Worm (Caenorhabditis elegans) whole organism, L2 larva: ENCODE measurements around the gene semo-1.
A peak's percentile ranks its signal among the peaks of the same experiment; 100 is the strongest.

ENCODE experiments used
- C34F6.9 ChIP-seq: fragments of 150-350 bp; optimal IDR thresholded peaks from 2 replicates; lab custom pipeline; 2014; ENCODE audit warnings: missing biosample characterization, missing genetic modification characterization
- F13H6.1 ChIP-seq: sonication (generic microtip); optimal IDR thresholded peaks from 2 replicates; lab custom pipeline; 2016; ENCODE audit warnings: missing genetic modification characterization, missing compliant biosample characterization
- R02D3.7 ChIP-seq: fragments of 150-350 bp; optimal IDR thresholded peaks from 2 replicates; lab custom pipeline; 2014; ENCODE audit warnings: missing biosample characterization, missing genetic modification characterization
- Y55F3AM.14 ChIP-seq: fragments of 200-800 bp; sonication (Bioruptor generic); optimal IDR thresholded peaks from 2 replicates; lab custom pipeline; 2018; ENCODE audit warnings: mild to moderate bottlenecking, missing genetic modification characterization, missing compliant biosample characterization
- alr-1 ChIP-seq: fragments of 150-350 bp; optimal IDR thresholded peaks from 2 replicates; lab custom pipeline; 2014; ENCODE audit warnings: missing biosample characterization, missing genetic modification characterization
- aly-2 ChIP-seq: fragments of 150-350 bp; optimal IDR thresholded peaks from 2 replicates; lab custom pipeline; 2014; ENCODE audit warnings: missing biosample characterization, missing genetic modification characterization
- blmp-1 ChIP-seq: sonication (generic microtip); optimal IDR thresholded peaks from 2 replicates; lab custom pipeline; 2017; ENCODE audit warnings: missing genetic modification characterization, mild to moderate bottlenecking, missing compliant biosample characterization, antibody characterized with exemption, moderate library complexity; ENCODE audit not compliant: insufficient read depth
- crh-2 ChIP-seq: sonication (generic microtip); optimal IDR thresholded peaks from 2 replicates; lab custom pipeline; 2017; ENCODE audit warnings: missing biosample characterization, missing genetic modification characterization
- egl-27 ChIP-seq: sonication (generic microtip); optimal IDR thresholded peaks from 3 replicates; lab custom pipeline; 2017; ENCODE audit warnings: missing biosample characterization, missing genetic modification reagents, missing genetic modification characterization
- elt-1 ChIP-seq: fragments of 150-350 bp; optimal IDR thresholded peaks from 2 replicates; lab custom pipeline; 2014; ENCODE audit warnings: missing biosample characterization, missing genetic modification characterization
- fos-1 ChIP-seq: fragments of 150-350 bp; optimal IDR thresholded peaks from 2 replicates; lab custom pipeline; 2014; ENCODE audit warnings: missing biosample characterization, missing genetic modification characterization
- gmeb-1 ChIP-seq: fragments of 150-350 bp; optimal IDR thresholded peaks from 2 replicates; lab custom pipeline; 2014; ENCODE audit warnings: missing biosample characterization, missing genetic modification characterization
- lin-11 ChIP-seq: fragments of 150-350 bp; sonication (generic microtip); optimal IDR thresholded peaks from 2 replicates; lab custom pipeline; 2014; ENCODE audit warnings: missing biosample characterization, missing genetic modification characterization, inconsistent platforms, mixed read lengths
- lin-13 ChIP-seq: fragments of 150-350 bp; optimal IDR thresholded peaks from 2 replicates; lab custom pipeline; 2014; ENCODE audit warnings: missing biosample characterization, missing genetic modification reagents, missing genetic modification characterization
- lin-39 ChIP-seq: fragments of 150-350 bp; optimal IDR thresholded peaks from 2 replicates; lab custom pipeline; 2014; ENCODE audit warnings: missing biosample characterization, missing genetic modification reagents, missing genetic modification characterization
- mab-5 ChIP-seq: fragments of 150-350 bp; optimal IDR thresholded peaks from 2 replicates; lab custom pipeline; 2014; ENCODE audit warnings: missing biosample characterization, missing genetic modification characterization
- mbf-1 ChIP-seq: sonication (generic microtip); optimal IDR thresholded peaks from 2 replicates; lab custom pipeline; 2017; ENCODE audit warnings: missing biosample characterization, missing genetic modification characterization
- nhr-10 ChIP-seq: sonication (generic microtip); optimal IDR thresholded peaks from 2 replicates; lab custom pipeline; 2017; ENCODE audit warnings: missing biosample characterization, missing genetic modification characterization
- nhr-11 ChIP-seq: fragments of 150-350 bp; optimal IDR thresholded peaks from 2 replicates; lab custom pipeline; 2014; ENCODE audit warnings: missing biosample characterization, missing genetic modification characterization
- nhr-12 ChIP-seq: fragments of 150-350 bp; optimal IDR thresholded peaks from 2 replicates; lab custom pipeline; 2014; ENCODE audit warnings: missing biosample characterization, missing genetic modification characterization
- nhr-129 ChIP-seq: fragments of 150-350 bp; optimal IDR thresholded peaks from 2 replicates; lab custom pipeline; 2014; ENCODE audit warnings: missing biosample characterization, missing genetic modification characterization
- nhr-21 ChIP-seq: fragments of 150-350 bp; optimal IDR thresholded peaks from 2 replicates; lab custom pipeline; 2014; ENCODE audit warnings: missing biosample characterization, missing genetic modification characterization
- nhr-23 ChIP-seq: fragments of 150-350 bp; optimal IDR thresholded peaks from 2 replicates; lab custom pipeline; 2014; ENCODE audit warnings: missing biosample characterization, missing genetic modification reagents, missing genetic modification characterization
- nhr-237 ChIP-seq: fragments of 150-350 bp; optimal IDR thresholded peaks from 2 replicates; lab custom pipeline; 2014; ENCODE audit warnings: missing biosample characterization, missing genetic modification characterization
- nhr-25 ChIP-seq: fragments of 150-350 bp; sonication (generic microtip); optimal IDR thresholded peaks from 3 replicates; lab custom pipeline; 2014; ENCODE audit warnings: missing biosample characterization, missing genetic modification characterization
- nhr-77 ChIP-seq: fragments of 150-350 bp; optimal IDR thresholded peaks from 2 replicates; lab custom pipeline; 2014; ENCODE audit warnings: missing biosample characterization, missing genetic modification characterization
- peb-1 ChIP-seq: fragments of 150-350 bp; optimal IDR thresholded peaks from 2 replicates; lab custom pipeline; 2014; ENCODE audit warnings: missing biosample characterization, missing genetic modification characterization
- sem-4 ChIP-seq: fragments of 150-350 bp; optimal IDR thresholded peaks from 2 replicates; lab custom pipeline; 2014; ENCODE audit warnings: missing biosample characterization, missing genetic modification reagents, missing genetic modification characterization
- skn-1 ChIP-seq: sonication (generic microtip); optimal IDR thresholded peaks from 2 replicates; lab custom pipeline; 2017; ENCODE audit warnings: missing biosample characterization, missing genetic modification characterization
- sma-3 ChIP-seq: sonication (generic microtip); optimal IDR thresholded peaks from 2 replicates; lab custom pipeline; 2016; ENCODE audit warnings: missing genetic modification reagents, missing genetic modification characterization, missing compliant biosample characterization
- snpc-4 ChIP-seq: fragments of 150-350 bp; optimal IDR thresholded peaks from 2 replicates; lab custom pipeline; 2014; ENCODE audit warnings: missing biosample characterization, missing genetic modification characterization
- unc-39 ChIP-seq: fragments of 150-350 bp; optimal IDR thresholded peaks from 2 replicates; lab custom pipeline; 2014; ENCODE audit warnings: missing biosample characterization, missing genetic modification characterization
- unc-55 ChIP-seq: fragments of 150-350 bp; sonication (generic microtip); optimal IDR thresholded peaks from 3 replicates; lab custom pipeline; 2014; ENCODE audit warnings: missing biosample characterization, missing genetic modification reagents, missing genetic modification characterization
- unc-62 ChIP-seq: fragments of 150-350 bp; optimal IDR thresholded peaks from 2 replicates; lab custom pipeline; 2014; ENCODE audit warnings: missing biosample characterization, missing genetic modification reagents, missing genetic modification characterization
- ztf-1 ChIP-seq: fragments of 200-800 bp; sonication (Bioruptor generic); conservative IDR thresholded peaks from 2 replicates; pipeline ENCODE4 v1.3.6; 2022; ENCODE audit warnings: missing genetic modification characterization, missing compliant biosample characterization
- ztf-11 ChIP-seq: sonication (generic microtip); optimal IDR thresholded peaks from 2 replicates; lab custom pipeline; 2017; ENCODE audit warnings: missing biosample characterization, missing genetic modification characterization

Gene semo-1

DNA sequence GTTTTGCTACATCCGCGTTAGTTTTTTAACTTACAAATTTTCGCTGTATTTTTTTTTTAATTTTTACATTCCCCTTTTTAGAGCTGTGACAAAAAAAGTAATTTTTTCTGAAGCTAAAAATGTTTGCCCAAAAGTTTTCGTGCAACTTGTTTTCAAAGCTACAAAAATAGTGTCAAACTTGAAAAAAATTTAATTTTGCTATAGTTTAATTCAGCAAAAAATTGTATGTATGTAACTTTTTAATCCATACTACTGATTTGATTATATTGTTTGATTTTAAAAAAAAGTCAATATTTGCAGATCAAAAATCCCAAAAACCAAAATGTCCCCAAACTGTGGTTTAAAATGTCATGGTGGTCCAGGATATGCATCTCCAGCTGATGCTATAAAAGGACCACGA, at the start of gene semo-1:
semo-1 (plus strand) TSS at position 301 of the 400 bp plus-strand sequence.
- TF ChIP-seq sma-3 (no peak), blmp-1 (tag; lab: Kevin White, UChicago) (no peak)

- no peak for TF ChIP-seq R02D3.7 (tag; lab: Kevin White, UChicago)
- TF ChIP-seq sem-4 (tag; lab: Kevin White, UChicago): peak; percentile 3
Measured at ce11 chrIV:14001782-14002181, 49.2 kb upstream of the semo-1 start.

DNA sequence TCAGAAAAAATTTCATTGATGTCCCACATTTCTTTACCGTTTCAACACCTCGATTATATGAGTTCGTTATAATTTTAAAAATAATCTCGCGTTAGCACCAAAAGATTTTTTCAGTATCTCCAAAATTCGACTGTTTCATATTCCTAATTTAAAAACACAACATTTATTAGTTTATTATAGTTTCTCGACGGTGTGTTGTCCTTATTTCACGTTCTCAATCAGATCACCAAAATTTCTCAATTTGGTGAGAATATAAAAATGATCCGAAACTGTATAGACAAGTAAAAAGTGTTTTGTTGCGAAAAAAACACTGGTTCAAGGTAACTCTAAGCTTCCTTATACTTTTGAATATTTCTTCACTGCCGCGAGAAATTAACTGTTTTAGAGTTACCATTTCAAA, 42.3 kb upstream of the semo-1 start:
- TF ChIP-seq sem-4 (tag; lab: Kevin White, UChicago) (no peak), nhr-10 (tag; lab: Kevin White, UChicago) (no peak), unc-62 (GFP tag; lab: Kevin White, UChicago) (no peak), peb-1 (tag; lab: Kevin White, UChicago) (no peak), nhr-77 (no peak), crh-2 (tag; lab: Kevin White, UChicago) (no peak), elt-1 (tag; lab: Kevin White, UChicago) (no peak), C34F6.9 (tag; lab: Kevin White, UChicago) (no peak), nhr-12 (tag; lab: Kevin White, UChicago) (no peak), lin-11 (no peak), mab-5 (no peak), fos-1 (tag; lab: Kevin White, UChicago) (no peak), lin-13 (GFP tag; lab: Kevin White, UChicago) (no peak), Y55F3AM.14 (GFP tag; lab: Kevin White, UChicago) (no peak), ztf-1 (no peak), lin-39 (tag; lab: Kevin White, UChicago) (no peak)

- TF ChIP-seq nhr-129 (tag; lab: Kevin White, UChicago) (peak; percentile 80), skn-1 (tag; lab: Kevin White, UChicago) (no peak), unc-55 (GFP tag; lab: Kevin White, UChicago) (peak; percentile 52), alr-1 (tag; lab: Kevin White, UChicago) (no peak), gmeb-1 (tag; lab: Kevin White, UChicago) (peak; percentile 43), nhr-21 (tag; lab: Kevin White, UChicago) (peak; percentile 41), blmp-1 (tag; lab: Kevin White, UChicago) (no peak), lin-13 (GFP tag; lab: Kevin White, UChicago) (peak; percentile 14), C34F6.9 (tag; lab: Kevin White, UChicago) (peak; percentile 36), F13H6.1 (peak; percentile 38), snpc-4 (tag; lab: Kevin White, UChicago) (peak; percentile 97), crh-2 (tag; lab: Kevin White, UChicago) (peak; percentile 17), lin-11 (peak; percentile 23), ztf-11 (no peak), nhr-25 (peak; percentile 7)
- TF ChIP-seq, all 48 proteins: peak for 11
Measured at ce11 chrIV:14013692-14014091, 37.3 kb upstream of the semo-1 start.

DNA sequence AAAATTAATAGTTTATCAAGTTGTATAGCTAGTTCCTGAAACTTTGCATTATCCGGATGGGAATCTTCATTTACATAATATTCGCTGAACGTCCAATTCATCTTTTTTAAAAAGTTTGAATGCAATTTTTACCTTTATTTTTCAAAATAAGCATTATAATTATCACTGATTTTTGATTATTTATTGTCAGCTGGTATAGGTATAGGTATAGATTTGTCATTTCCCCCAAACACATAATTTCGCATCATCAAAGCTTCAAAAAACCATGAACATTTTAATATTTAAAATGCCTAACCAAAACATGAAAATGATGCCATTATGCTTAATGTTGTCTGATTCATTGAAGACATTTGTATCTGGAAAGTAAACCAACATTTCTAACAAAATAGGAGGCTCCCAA, 35.2 kb upstream of the semo-1 start, which contains the start of gene srw-63:
srw-63 (minus strand) TSS at position 101 of the 400 bp plus-strand sequence.
- TF ChIP-seq gmeb-1 (tag; lab: Kevin White, UChicago) (no peak), nhr-23 (tag; lab: Kevin White, UChicago) (no peak), unc-55 (GFP tag; lab: Kevin White, UChicago) (no peak), fos-1 (tag; lab: Kevin White, UChicago) (no peak), skn-1 (tag; lab: Kevin White, UChicago) (no peak)

DNA sequence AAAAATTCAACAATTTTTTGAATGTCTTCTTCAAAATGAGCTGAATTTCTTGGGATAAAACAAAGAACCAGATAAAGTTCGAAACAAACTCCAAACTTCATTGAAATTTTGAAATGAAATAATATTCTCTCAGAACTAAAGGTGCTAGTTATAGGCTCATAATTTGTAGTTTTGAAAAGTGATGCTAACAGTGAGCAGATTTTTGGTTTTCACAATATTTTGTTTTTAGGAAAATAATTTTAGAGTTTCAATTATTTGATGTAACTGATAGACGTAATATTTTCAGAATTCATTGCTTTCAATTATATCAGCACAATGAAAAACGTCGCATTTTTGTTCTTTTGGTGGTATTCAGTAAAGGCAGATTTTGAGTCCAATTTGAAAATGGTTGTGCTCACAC, 31.1 kb upstream of the semo-1 start, which contains the start of the genes irld-56 and irld-55:
irld-56 (minus strand) TSS at position 101 of the 400 bp plus-strand sequence.
irld-55 (plus strand) TSS at position 316 of the 400 bp plus-strand sequence.
- TF ChIP-seq mbf-1 (no peak), nhr-77 (no peak), sem-4 (tag; lab: Kevin White, UChicago) (no peak), nhr-11 (tag; lab: Kevin White, UChicago) (no peak), lin-13 (GFP tag; lab: Kevin White, UChicago) (no peak), nhr-237 (tag; lab: Kevin White, UChicago) (no peak), ztf-11 (no peak), egl-27 (no peak), nhr-129 (tag; lab: Kevin White, UChicago) (no peak), unc-39 (tag; lab: Kevin White, UChicago) (no peak), nhr-10 (tag; lab: Kevin White, UChicago) (no peak), ztf-1 (no peak), aly-2 (tag; lab: Kevin White, UChicago) (no peak), nhr-21 (tag; lab: Kevin White, UChicago) (no peak)
- TF ChIP-seq, all 48 proteins: peak for 0
